Fruit fly (Drosophila melanogaster) S2 (cell line): Measurements from ENCODE around the gene Unr.

ENCODE experiments used
- CG8478 ChIP-seq: fragments of >200 bp; optimal IDR thresholded peaks from 2 replicates; lab custom pipeline; 2018
- CTCF ChIP-seq, 2 experiments: fragments of >200 bp; optimal IDR thresholded peaks; 2 replicates each; lab custom pipeline; 2018

- TF ChIP-seq CTCF (optimal IDR thresholded peaks at IDR 0.05; lab: Kevin White, UChicago) = no peak
- no peak for TF ChIP-seq CG8478 (lab: Kevin White, UChicago)
These were observed 9.9 kb upstream of the Unr start for dm6 chr3L:8451966-8452620.
